Fruit fly (Drosophila melanogaster) whole organism, adult: ENCODE data around the gene Pyroxd1.

ENCODE experiments used
- CG11617 ChIP-seq: fragments of 200-800 bp; sonication (Bioruptor generic); optimal IDR thresholded peaks from 2 replicates; lab custom pipeline; 2017; ENCODE audit warnings: mild to moderate bottlenecking, missing biosample characterization, missing genetic modification reagents, missing genetic modification characterization
- CG1620 ChIP-seq: fragments of 200-800 bp; sonication (Bioruptor generic); optimal IDR thresholded peaks from 2 replicates; lab custom pipeline; 2016; ENCODE audit warnings: missing biosample characterization, missing genetic modification characterization
- CG7045 ChIP-seq: fragments of 200-800 bp; sonication (Bioruptor generic); optimal IDR thresholded peaks from 2 replicates; lab custom pipeline; 2017; ENCODE audit warnings: missing biosample characterization, mild to moderate bottlenecking, missing genetic modification characterization
- Crg-1 ChIP-seq: fragments of 200-800 bp; sonication (Bioruptor generic); optimal IDR thresholded peaks from 2 replicates; lab custom pipeline; 2016; ENCODE audit warnings: missing biosample characterization, missing genetic modification characterization
- Mnt ChIP-seq: fragments of 200-800 bp; sonication (Bioruptor generic); optimal IDR thresholded peaks from 2 replicates; lab custom pipeline; 2016; ENCODE audit warnings: missing biosample characterization, mild to moderate bottlenecking, missing genetic modification characterization
- cnc ChIP-seq, 2 experiments: fragments of >200 bp; optimal IDR thresholded peaks; 2 replicates each; lab custom pipeline; 2017
- kay ChIP-seq: fragments of 200-800 bp; sonication (Bioruptor generic); peaks from one replicate; lab custom pipeline; 2016; ENCODE audit warnings: missing biosample characterization, missing genetic modification characterization, borderline replicate concordance
- ovo ChIP-seq: fragments of 200-800 bp; sonication (Bioruptor generic); optimal IDR thresholded peaks from 2 replicates; lab custom pipeline; 2016; ENCODE audit warnings: missing biosample characterization, missing genetic modification characterization
- pad ChIP-seq: fragments of 200-800 bp; sonication (Bioruptor generic); optimal IDR thresholded peaks from 3 replicates; lab custom pipeline; 2017; ENCODE audit warnings: missing biosample characterization, missing genetic modification characterization, mild to moderate bottlenecking, moderate library complexity, missing genetic modification reagents
- tj ChIP-seq: fragments of 200-800 bp; sonication (Bioruptor generic); optimal IDR thresholded peaks from 3 replicates; lab custom pipeline; 2017; ENCODE audit warnings: missing biosample characterization, mild to moderate bottlenecking, missing genetic modification characterization, moderate library complexity

- no peak for TF ChIP-seq cnc (optimal IDR thresholded peaks at IDR 0.05; lab: Kevin White, UChicago)
- peak; percentile 57 for TF ChIP-seq tj (GFP tag; lab: Kevin White, UChicago)
- TF ChIP-seq CG11617 (GFP tag; lab: Kevin White, UChicago): peak; percentile 59
- peak; percentile 21 for TF ChIP-seq CG7045 (GFP tag; lab: Kevin White, UChicago)
- TF ChIP-seq pad (GFP tag; lab: Kevin White, UChicago): peak; percentile 37
- TF ChIP-seq Crg-1: peak; percentile 36
- TF ChIP-seq CG1620 (GFP tag; lab: Kevin White, UChicago): peak; percentile 55
- TF ChIP-seq Mnt (GFP tag; lab: Kevin White, UChicago): peak; percentile 71
- TF ChIP-seq ovo (GFP tag; lab: Kevin White, UChicago): no peak
- no peak for TF ChIP-seq kay (GFP tag; lab: Kevin White, UChicago)
These were observed 2.6 kb downstream of the Pyroxd1 start, which contains the start of the genes Taf13 and nesd for dm6 chr2L:20093794-20094193.
